Fruit fly (Drosophila melanogaster) whole organism, embryonic: ENCODE measurements around the gene Npc2f.

ENCODE experiments used
- ATbp ChIP-seq: fragments of 200-800 bp; sonication (Bioruptor generic); optimal IDR thresholded peaks from 2 replicates; lab custom pipeline; 2017; ENCODE audit warnings: missing biosample characterization, mild to moderate bottlenecking, missing genetic modification characterization, missing genetic modification reagents
- Atf6 ChIP-seq: fragments of 200-800 bp; sonication (Bioruptor generic); IDR thresholded peaks from 2 replicates; pipeline ENCODE4 v1.3.6; 2022; ENCODE audit warnings: missing biosample characterization, missing genetic modification characterization
- Awh ChIP-seq: fragments of 200-800 bp; sonication (Bioruptor generic); IDR thresholded peaks from 2 replicates; pipeline ENCODE4, ENCODE4 v1.3.6; 2022; ENCODE audit warnings: missing biosample characterization, missing genetic modification characterization
- CG10321 ChIP-seq: fragments of 200-800 bp; sonication (Bioruptor generic); IDR thresholded peaks from 2 replicates; pipeline ENCODE4 v1.3.6; 2022; ENCODE audit warnings: missing biosample characterization, missing genetic modification characterization
- CG10565 ChIP-seq: fragments of 200-800 bp; sonication (Bioruptor generic); optimal IDR thresholded peaks from 3 replicates; lab custom pipeline; 2016; ENCODE audit warnings: missing biosample characterization, mild to moderate bottlenecking, missing genetic modification characterization
- CG10959 ChIP-seq: fragments of 200-800 bp; sonication (Bioruptor generic); IDR thresholded peaks from 2 replicates; pipeline ENCODE4 v1.3.6; 2022; ENCODE audit warnings: missing biosample characterization, missing genetic modification characterization
- CG11696 ChIP-seq: fragments of 200-800 bp; sonication (Bioruptor generic); IDR thresholded peaks from 2 replicates; pipeline ENCODE4 v1.3.6; 2022; ENCODE audit warnings: missing biosample characterization, missing genetic modification characterization
- CG11723 ChIP-seq: fragments of 200-800 bp; sonication (Bioruptor generic); optimal IDR thresholded peaks from 2 replicates; lab custom pipeline; 2017; ENCODE audit warnings: missing biosample characterization, mild to moderate bottlenecking, missing genetic modification characterization
- CG15073 ChIP-seq: fragments of 200-800 bp; sonication (Bioruptor generic); optimal IDR thresholded peaks from 2 replicates; lab custom pipeline; 2016; ENCODE audit warnings: missing biosample characterization, missing genetic modification characterization
- CG15269 ChIP-seq: fragments of 200-800 bp; sonication (Bioruptor generic); optimal IDR thresholded peaks from 2 replicates; lab custom pipeline; 2018; ENCODE audit warnings: missing biosample characterization, mild to moderate bottlenecking, missing genetic modification characterization, moderate library complexity
- CG16779 ChIP-seq: fragments of 200-800 bp; sonication (Bioruptor generic); IDR thresholded peaks from 2 replicates; pipeline ENCODE4 v1.3.6; 2022; ENCODE audit warnings: missing biosample characterization, missing genetic modification characterization
- CG17912 ChIP-seq: fragments of 200-800 bp; sonication (Bioruptor generic); optimal IDR thresholded peaks from 2 replicates; lab custom pipeline; 2018; ENCODE audit warnings: missing biosample characterization, mild to moderate bottlenecking, missing genetic modification characterization
- CG18011 ChIP-seq: fragments of 200-800 bp; sonication (Bioruptor generic); optimal IDR thresholded peaks from 2 replicates; lab custom pipeline; 2017; ENCODE audit warnings: missing biosample characterization, missing genetic modification characterization, mild to moderate bottlenecking, moderate library complexity, missing genotype
- CG18262 ChIP-seq: fragments of 200-800 bp; optimal IDR thresholded peaks from 3 replicates; lab custom pipeline; 2019; ENCODE audit warnings: missing biosample characterization, mild to moderate bottlenecking, missing genetic modification characterization, moderate library complexity
- CG2202 ChIP-seq: fragments of 200-800 bp; sonication (Bioruptor generic); optimal IDR thresholded peaks from 2 replicates; lab custom pipeline; 2018; ENCODE audit warnings: missing biosample characterization, mild to moderate bottlenecking, missing genetic modification characterization
- CG34224 ChIP-seq: fragments of 200-800 bp; sonication (Bioruptor generic); IDR thresholded peaks from 3 replicates; pipeline ENCODE4 v1.3.6; 2022; ENCODE audit warnings: missing biosample characterization, missing genetic modification characterization; ENCODE audit not compliant: partially characterized antibody
- CG3995 ChIP-seq: fragments of 200-800 bp; sonication (Bioruptor generic); optimal IDR thresholded peaks from 3 replicates; lab custom pipeline; 2016; ENCODE audit warnings: missing biosample characterization, missing genetic modification characterization
- CG4617 ChIP-seq: fragments of 200-800 bp; sonication (Bioruptor generic); optimal IDR thresholded peaks from 3 replicates; lab custom pipeline; 2016; ENCODE audit warnings: missing biosample characterization, missing genetic modification characterization, borderline replicate concordance
- CG6683 ChIP-seq: fragments of 200-800 bp; sonication (Bioruptor generic); optimal IDR thresholded peaks from 2 replicates; lab custom pipeline; 2017; ENCODE audit warnings: missing biosample characterization, mild to moderate bottlenecking, missing genetic modification characterization, missing genetic modification reagents
- CG7271 ChIP-seq: fragments of 200-800 bp; sonication (Bioruptor generic); optimal IDR thresholded peaks from 2 replicates; lab custom pipeline; 2018; ENCODE audit warnings: missing biosample characterization, mild to moderate bottlenecking, missing genetic modification characterization, moderate library complexity
- CG8281 ChIP-seq: fragments of 200-800 bp; sonication (Bioruptor generic); optimal IDR thresholded peaks from 2 replicates; lab custom pipeline; 2018; ENCODE audit warnings: missing biosample characterization, mild to moderate bottlenecking, missing genetic modification characterization, moderate library complexity
- CG9215 ChIP-seq: fragments of 200-800 bp; sonication (Bioruptor generic); IDR thresholded peaks from 2 replicates; pipeline ENCODE4 v1.3.6; 2022; ENCODE audit warnings: missing biosample characterization, missing genetic modification characterization
- CG9727 ChIP-seq: fragments of 200-800 bp; sonication (Bioruptor generic); optimal IDR thresholded peaks from 3 replicates; lab custom pipeline; 2017; ENCODE audit warnings: missing biosample characterization, mild to moderate bottlenecking, missing genetic modification characterization
- Deaf1 ChIP-seq: fragments of 200-800 bp; optimal IDR thresholded peaks from 3 replicates; lab custom pipeline; 2019; ENCODE audit warnings: missing biosample characterization, mild to moderate bottlenecking, missing genetic modification characterization, moderate library complexity
- Dip3 ChIP-seq: fragments of 200-800 bp; sonication (Bioruptor generic); optimal IDR thresholded peaks from 3 replicates; lab custom pipeline; 2016; ENCODE audit warnings: missing biosample characterization, missing genetic modification characterization
- Ets97D ChIP-seq: fragments of 200-800 bp; sonication (Bioruptor generic); optimal IDR thresholded peaks from 3 replicates; lab custom pipeline; 2016; ENCODE audit warnings: missing biosample characterization, missing genetic modification characterization
- HLH54F ChIP-seq: fragments of 200-800 bp; sonication (Bioruptor generic); optimal IDR thresholded peaks from 3 replicates; lab custom pipeline; 2016; ENCODE audit warnings: missing biosample characterization, missing genetic modification characterization
- Hmx ChIP-seq: fragments of 200-800 bp; sonication (Bioruptor generic); optimal IDR thresholded peaks from 2 replicates; lab custom pipeline; 2016; ENCODE audit warnings: missing biosample characterization, missing genetic modification characterization
- Hr51 ChIP-seq, 2 experiments: fragments of 200-800 bp; sonication (Bioruptor generic); optimal IDR thresholded peaks; 2 replicates in 1 of 2; 3 replicates in 1 of 2; lab custom pipeline; 2016 to 2018; ENCODE audit warnings: missing biosample characterization in 2 of 2, missing genetic modification characterization in 2 of 2, mild to moderate bottlenecking in 1 of 2, moderate library complexity in 1 of 2
- Hsf ChIP-seq: fragments of 200-800 bp; sonication (Bioruptor generic); optimal IDR thresholded peaks from 3 replicates; lab custom pipeline; 2016; ENCODE audit warnings: missing biosample characterization, missing genetic modification characterization
- Lhr ChIP-seq: fragments of 200-800 bp; sonication (Bioruptor generic); optimal IDR thresholded peaks from 3 replicates; lab custom pipeline; 2017; ENCODE audit warnings: mild to moderate bottlenecking, missing biosample characterization, missing genetic modification reagents, missing genetic modification characterization
- MTF-1 ChIP-seq: fragments of 200-800 bp; sonication (Bioruptor generic); optimal IDR thresholded peaks from 2 replicates; lab custom pipeline; 2018; ENCODE audit warnings: missing biosample characterization, mild to moderate bottlenecking, missing genetic modification characterization, borderline replicate concordance
- NK7.1 ChIP-seq: fragments of 200-800 bp; sonication (Bioruptor generic); optimal IDR thresholded peaks from 3 replicates; lab custom pipeline; 2016; ENCODE audit warnings: missing biosample characterization, missing genetic modification characterization
- Nf-YA ChIP-seq: fragments of 200-800 bp; sonication (Bioruptor generic); IDR thresholded peaks from 2 replicates; pipeline ENCODE4 v1.3.6; 2022; ENCODE audit warnings: missing biosample characterization, missing genetic modification characterization
- Poxn ChIP-seq: fragments of 200-800 bp; sonication (Bioruptor generic); IDR thresholded peaks from 2 replicates; pipeline ENCODE4 v1.3.6; 2022; ENCODE audit warnings: missing biosample characterization, missing genetic modification characterization
- Spps ChIP-seq: fragments of 200-800 bp; sonication (Bioruptor generic); optimal IDR thresholded peaks from 2 replicates; lab custom pipeline; 2018; ENCODE audit warnings: missing biosample characterization, mild to moderate bottlenecking, missing genetic modification characterization
- Ssrp ChIP-seq: fragments of 200-800 bp; sonication (Bioruptor generic); optimal IDR thresholded peaks from 2 replicates; lab custom pipeline; 2018; ENCODE audit warnings: missing biosample characterization, mild to moderate bottlenecking, missing genetic modification characterization, moderate library complexity
- Usf ChIP-seq: fragments of 200-800 bp; sonication (Bioruptor generic); optimal IDR thresholded peaks from 2 replicates; lab custom pipeline; 2017; ENCODE audit warnings: missing genotype, missing biosample characterization, missing genetic modification characterization
- ab ChIP-seq: fragments of 200-800 bp; sonication (Bioruptor generic); optimal IDR thresholded peaks from 2 replicates; lab custom pipeline; 2016; ENCODE audit warnings: missing biosample characterization, missing genetic modification characterization
- al ChIP-seq: fragments of 200-800 bp; sonication (Bioruptor generic); IDR thresholded peaks from 2 replicates; pipeline ENCODE4 v1.3.6; 2022; ENCODE audit warnings: missing biosample characterization, missing genetic modification characterization
- dpn ChIP-seq, 2 experiments: fragments of 200-800 bp; sonication (Bioruptor generic); optimal IDR thresholded peaks; 3 replicates each; lab custom pipeline; 2016; ENCODE audit warnings: missing biosample characterization in 2 of 2, missing genetic modification characterization in 2 of 2
- ems ChIP-seq: fragments of 200-800 bp; sonication (Bioruptor generic); optimal IDR thresholded peaks from 3 replicates; lab custom pipeline; 2016; ENCODE audit warnings: missing biosample characterization, missing genetic modification characterization
- gfzf ChIP-seq: fragments of 200-800 bp; sonication (Bioruptor generic); optimal IDR thresholded peaks from 2 replicates; lab custom pipeline; 2016; ENCODE audit warnings: missing biosample characterization, mild to moderate bottlenecking, missing genetic modification characterization, moderate library complexity
- hb ChIP-seq: fragments of 200-800 bp; sonication (Bioruptor generic); IDR thresholded peaks from 3 replicates; pipeline ENCODE4 v1.3.6; 2022; ENCODE audit warnings: missing biosample characterization, missing genetic modification characterization; ENCODE audit not compliant: partially characterized antibody
- knrl ChIP-seq: fragments of 200-800 bp; sonication (Bioruptor generic); IDR thresholded peaks from 3 replicates; pipeline ENCODE4 v1.3.6; 2022; ENCODE audit warnings: missing biosample characterization, missing genetic modification characterization; ENCODE audit not compliant: partially characterized antibody
- mirr ChIP-seq: fragments of 200-800 bp; sonication (Bioruptor generic); optimal IDR thresholded peaks from 3 replicates; lab custom pipeline; 2018; ENCODE audit warnings: missing biosample characterization, mild to moderate bottlenecking, missing genetic modification characterization
- repo ChIP-seq: fragments of 200-800 bp; sonication (Bioruptor generic); optimal IDR thresholded peaks from 2 replicates; lab custom pipeline; 2016; ENCODE audit warnings: missing biosample characterization, missing genetic modification characterization
- sens ChIP-seq: fragments of 200-800 bp; sonication (Bioruptor generic); peaks from one replicate; lab custom pipeline; 2016; ENCODE audit warnings: missing biosample characterization, missing genetic modification characterization
- tio ChIP-seq: fragments of 200-800 bp; sonication (Bioruptor generic); optimal IDR thresholded peaks from 2 replicates; lab custom pipeline; 2017; ENCODE audit warnings: missing biosample characterization, missing genetic modification characterization, inconsistent platforms
- vfl ChIP-seq: fragments of 200-800 bp; sonication (Bioruptor generic); optimal IDR thresholded peaks from 2 replicates; lab custom pipeline; 2016; ENCODE audit warnings: missing biosample characterization, missing genetic modification characterization

The Npc2f gene

dm6 chr3R:24105312-24105902 is 32.3 kb upstream of the Npc2f start, which contains the start of gene Syx1A (continued):
- TF ChIP-seq CG15073 (GFP tag; lab: Kevin White, UChicago) (no peak), Atf6 (GFP tag; lab: Robert Waterston, UW) (no peak), CG4617 (GFP tag; lab: Kevin White, UChicago) (peak; percentile 0), Usf (GFP tag; lab: Kevin White, UChicago) (no peak), CG34224 (GFP tag; lab: Robert Waterston, UW) (no peak), CG9727 (GFP tag; lab: Kevin White, UChicago) (no peak), Poxn (GFP tag; lab: Robert Waterston, UW) (no peak), CG18262 (peak; percentile 26), knrl (no peak), CG3995 (GFP tag; lab: Kevin White, UChicago) (peak; percentile 81), CG10565 (GFP tag; lab: Kevin White, UChicago) (no peak), CG8281 (no peak), CG15269 (tag; lab: Kevin White, UChicago) (peak; percentile 33), gfzf (GFP tag; lab: Kevin White, UChicago) (peak; percentile 97), Hmx (GFP tag; lab: Kevin White, UChicago) (no peak), Nf-YA (GFP tag; lab: Robert Waterston, UW) (no peak), vfl (GFP tag; lab: Kevin White, UChicago) (peak; percentile 9), NK7.1 (GFP tag; lab: Kevin White, UChicago) (no peak), CG7271 (tag; lab: Kevin White, UChicago) (no peak), repo (GFP tag; lab: Kevin White, UChicago) (no peak), CG10959 (GFP tag; lab: Robert Waterston, UW) (no peak), CG9215 (GFP tag; lab: Robert Waterston, UW) (no peak), ab (GFP tag; lab: Kevin White, UChicago) (no peak), dpn (GFP tag; optimal IDR thresholded peaks at IDR 0.05; lab: Kevin White, UChicago) (peak in 1 of 2 experiments; percentile 6), al (no peak), Deaf1 (peak; percentile 67), ems (no peak), CG17912 (GFP tag; lab: Kevin White, UChicago) (peak; percentile 22), Ets97D (GFP tag; lab: Kevin White, UChicago) (peak; percentile 74), sens (peak; percentile 86), ATbp (GFP tag; lab: Kevin White, UChicago) (no peak), mirr (no peak), Hr51 (GFP tag; optimal IDR thresholded peaks at IDR 0.05; lab: Kevin White, UChicago) (peak in 1 of 2 experiments; percentile 29), tio (GFP tag; lab: Kevin White, UChicago) (no peak), HLH54F (GFP tag; lab: Kevin White, UChicago) (no peak), CG18011 (GFP tag; lab: Kevin White, UChicago) (no peak), MTF-1 (GFP tag; lab: Kevin White, UChicago) (no peak), CG11723 (GFP tag; lab: Kevin White, UChicago) (peak; percentile 10), Dip3 (GFP tag; lab: Kevin White, UChicago) (no peak), Lhr (GFP tag; lab: Kevin White, UChicago) (peak; percentile 87), hb (GFP tag; lab: Robert Waterston, UW) (no peak), CG11696 (GFP tag; lab: Robert Waterston, UW) (no peak), Awh (GFP tag; lab: Robert Waterston, UW) (no peak), CG16779 (GFP tag; lab: Robert Waterston, UW) (no peak), Spps (tag; lab: Kevin White, UChicago) (no peak), CG2202 (peak; percentile 11), Ssrp (tag; lab: Kevin White, UChicago) (no peak), CG10321 (GFP tag; lab: Robert Waterston, UW) (no peak), Hsf (peak; percentile 19), CG6683 (GFP tag; lab: Kevin White, UChicago) (no peak)
